Worm (Caenorhabditis elegans) whole organism, L2 larva: ENCODE results near the gene F11C1.10.

Experiments
- ZK546.5 ChIP-seq: sonication (generic microtip); optimal IDR thresholded peaks from 2 replicates; lab custom pipeline; 2017; ENCODE audit warnings: missing biosample characterization, missing genetic modification characterization
- dmd-4 ChIP-seq: sonication (generic microtip); optimal IDR thresholded peaks from 2 replicates; lab custom pipeline; 2017; ENCODE audit warnings: missing biosample characterization, missing genetic modification characterization
- egl-27 ChIP-seq: sonication (generic microtip); optimal IDR thresholded peaks from 3 replicates; lab custom pipeline; 2017; ENCODE audit warnings: missing biosample characterization, missing genetic modification reagents, missing genetic modification characterization
- lin-39 ChIP-seq: fragments of 150-350 bp; optimal IDR thresholded peaks from 2 replicates; lab custom pipeline; 2014; ENCODE audit warnings: missing biosample characterization, missing genetic modification reagents, missing genetic modification characterization
- lsy-2 ChIP-seq, 2 experiments: fragments of 150-350 bp in 1 of 2; sonication (generic microtip) in 1 of 2; optimal IDR thresholded peaks; 2 replicates each; lab custom pipeline; 2014 to 2017; ENCODE audit warnings: missing biosample characterization in 2 of 2, missing genetic modification characterization in 2 of 2
- mdl-1 ChIP-seq, 2 experiments: fragments of 150-350 bp in 1 of 2; sonication (generic microtip) in 1 of 2; optimal IDR thresholded peaks; 2 replicates each; lab custom pipeline; 2017; ENCODE audit warnings: missing biosample characterization in 2 of 2, missing genetic modification characterization in 2 of 2
- nhr-10 ChIP-seq: sonication (generic microtip); optimal IDR thresholded peaks from 2 replicates; lab custom pipeline; 2017; ENCODE audit warnings: missing biosample characterization, missing genetic modification characterization
- nhr-11 ChIP-seq: fragments of 150-350 bp; optimal IDR thresholded peaks from 2 replicates; lab custom pipeline; 2014; ENCODE audit warnings: missing biosample characterization, missing genetic modification characterization
- nhr-12 ChIP-seq: fragments of 150-350 bp; optimal IDR thresholded peaks from 2 replicates; lab custom pipeline; 2014; ENCODE audit warnings: missing biosample characterization, missing genetic modification characterization
- skn-1 ChIP-seq: sonication (generic microtip); optimal IDR thresholded peaks from 2 replicates; lab custom pipeline; 2017; ENCODE audit warnings: missing biosample characterization, missing genetic modification characterization
- snpc-4 ChIP-seq: fragments of 150-350 bp; optimal IDR thresholded peaks from 2 replicates; lab custom pipeline; 2014; ENCODE audit warnings: missing biosample characterization, missing genetic modification characterization
- unc-62 ChIP-seq: fragments of 150-350 bp; optimal IDR thresholded peaks from 2 replicates; lab custom pipeline; 2014; ENCODE audit warnings: missing biosample characterization, missing genetic modification reagents, missing genetic modification characterization
- zag-1 ChIP-seq: fragments of 150-350 bp; optimal IDR thresholded peaks from 2 replicates; lab custom pipeline; 2014; ENCODE audit warnings: missing biosample characterization, missing genetic modification characterization

DNA sequence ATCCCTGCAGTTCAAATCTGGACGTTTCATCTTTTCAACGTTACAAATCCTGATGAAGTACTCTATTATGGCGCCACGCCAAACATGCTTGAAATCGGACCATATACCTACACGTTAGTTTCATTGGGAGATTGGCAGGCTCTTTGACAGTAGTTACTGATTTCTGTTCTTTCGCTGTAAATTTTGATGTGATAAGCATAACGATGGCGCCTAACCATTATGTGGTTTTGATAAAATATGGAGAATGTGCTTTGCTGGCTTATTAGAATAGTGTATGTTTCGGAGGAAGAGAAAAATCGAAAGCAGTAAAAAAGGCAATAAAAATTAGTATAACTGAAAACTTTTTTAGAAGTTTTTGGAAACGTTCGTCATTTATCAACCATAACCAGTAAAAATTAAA is 5.8 kb downstream of the F11C1.10 start:
- TF ChIP-seq ZK546.5 (tag; lab: Kevin White, UChicago) = no peak
- TF ChIP-seq mdl-1 (tag; optimal IDR thresholded peaks at IDR 0.05; lab: Kevin White, UChicago) = no peak
- TF ChIP-seq nhr-12 (tag; lab: Kevin White, UChicago) = no peak
- no peak for TF ChIP-seq egl-27 (tag; lab: Kevin White, UChicago)
- TF ChIP-seq snpc-4 (tag; lab: Kevin White, UChicago) = no peak
- no peak for TF ChIP-seq nhr-11
- no peak for TF ChIP-seq skn-1
- no peak for TF ChIP-seq nhr-10 (tag; lab: Kevin White, UChicago)
- TF ChIP-seq lsy-2 (tag; optimal IDR thresholded peaks at IDR 0.05; lab: Kevin White, UChicago) = no peak
- TF ChIP-seq dmd-4 = no peak
- no peak for TF ChIP-seq unc-62 (GFP tag; lab: Kevin White, UChicago)
- no peak for TF ChIP-seq zag-1 (tag; lab: Kevin White, UChicago)
- no peak for TF ChIP-seq lin-39
